Fruit fly (Drosophila melanogaster) whole organism, prepupa: ENCODE data around the gene CG34354.

Source experiments
- CG31627 ChIP-seq: fragments of 200-800 bp; sonication (Bioruptor generic); optimal IDR thresholded peaks from 3 replicates; lab custom pipeline; 2016; ENCODE audit warnings: missing biosample characterization, missing genetic modification characterization
- CG6163 ChIP-seq: fragments of 200-800 bp; sonication (Bioruptor generic); IDR thresholded peaks from 3 replicates; pipeline ENCODE4 v1.3.6; 2022; ENCODE audit warnings: missing biosample characterization, missing genetic modification characterization
- CG6808 ChIP-seq: fragments of 200-800 bp; sonication (Bioruptor generic); optimal IDR thresholded peaks from 3 replicates; lab custom pipeline; 2017; ENCODE audit warnings: missing biosample characterization, missing genetic modification characterization, mild to moderate bottlenecking, moderate library complexity, missing genetic modification reagents
- CG8319 ChIP-seq: fragments of 200-800 bp; sonication (Bioruptor generic); optimal IDR thresholded peaks from 3 replicates; lab custom pipeline; 2016; ENCODE audit warnings: missing biosample characterization, missing genetic modification characterization
- CG8632 ChIP-seq: fragments of 200-800 bp; sonication (Bioruptor generic); optimal IDR thresholded peaks from 3 replicates; lab custom pipeline; 2016; ENCODE audit warnings: missing biosample characterization, missing genetic modification characterization
- Lpt ChIP-seq: fragments of 200-800 bp; sonication (Bioruptor generic); optimal IDR thresholded peaks from 3 replicates; lab custom pipeline; 2016; ENCODE audit warnings: missing biosample characterization, missing genetic modification characterization
- Met ChIP-seq: fragments of 200-800 bp; sonication (Bioruptor generic); optimal IDR thresholded peaks from 3 replicates; lab custom pipeline; 2016; ENCODE audit warnings: missing biosample characterization, missing genetic modification characterization
- Sox15 ChIP-seq: fragments of 200-800 bp; sonication (Bioruptor generic); optimal IDR thresholded peaks from 3 replicates; lab custom pipeline; 2016; ENCODE audit warnings: missing biosample characterization, missing genetic modification characterization
- acj6 ChIP-seq: fragments of 200-800 bp; sonication (Bioruptor generic); optimal IDR thresholded peaks from 3 replicates; lab custom pipeline; 2016; ENCODE audit warnings: missing biosample characterization, missing genetic modification characterization
- eg ChIP-seq: fragments of 200-800 bp; sonication (Bioruptor generic); IDR thresholded peaks from 3 replicates; pipeline ENCODE4 v1.3.6; 2022; ENCODE audit warnings: missing biosample characterization, missing genetic modification characterization
- fkh ChIP-seq: fragments of 200-800 bp; sonication (Bioruptor generic); optimal IDR thresholded peaks from 3 replicates; lab custom pipeline; 2017; ENCODE audit warnings: missing biosample characterization, mild to moderate bottlenecking, missing genetic modification characterization, moderate library complexity
- ss ChIP-seq, 2 experiments: fragments of 200-800 bp; sonication (Bioruptor generic); optimal IDR thresholded peaks; 2 replicates in 1 of 2; 3 replicates in 1 of 2; lab custom pipeline; 2017 to 2018; ENCODE audit warnings: mild to moderate bottlenecking in 2 of 2, missing biosample characterization in 2 of 2, missing genetic modification characterization in 2 of 2, moderate library complexity in 1 of 2

- TF ChIP-seq ss (GFP tag; optimal IDR thresholded peaks at IDR 0.05; lab: Kevin White, UChicago) (no peak), Lpt (GFP tag; lab: Kevin White, UChicago) (no peak), Met (GFP tag; lab: Kevin White, UChicago) (peak; percentile 22), CG31627 (GFP tag; lab: Kevin White, UChicago) (peak; percentile 1), CG6808 (GFP tag; lab: Kevin White, UChicago) (peak; percentile 3), acj6 (no peak), Sox15 (GFP tag; lab: Kevin White, UChicago) (no peak), CG8319 (no peak), CG8632 (GFP tag; lab: Kevin White, UChicago) (no peak), CG6163 (GFP tag; lab: Robert Waterston, UW) (no peak), fkh (GFP tag; lab: Kevin White, UChicago) (no peak), eg (GFP tag; lab: Robert Waterston, UW) (no peak)
Measured at dm6 chr3R:28118111-28118510, 28.6 kb upstream of the CG34354 start.
